Worm (Caenorhabditis elegans): ENCODE results near the gene srg-34.

- TF ChIP-seq dao-5 (tag; optimal IDR thresholded peaks at IDR 0.05) (no peak), him-1 (tag; optimal IDR thresholded peaks at IDR 0.05) (no peak), W03F9.2 (tag; optimal IDR thresholded peaks at IDR 0.05) (no peak)
These were observed 31.6 kb upstream of the srg-34 start for ce11 chrV:18596240-18596639.

Data from whole organism, L4/young adult.